Worm (Caenorhabditis elegans) whole organism, late embryonic: ENCODE measurements around the gene R07B1.6.

Experiments
- ama-1 ChIP-seq: fragments of 150-350 bp; optimal IDR thresholded peaks from 2 replicates; lab custom pipeline; 2014
- ceh-14 ChIP-seq: sonication (generic microtip); optimal IDR thresholded peaks from 2 replicates; lab custom pipeline; 2016; ENCODE audit warnings: missing genotype, missing genetic modification characterization, missing compliant biosample characterization
- ceh-24 ChIP-seq: sonication (generic microtip); optimal IDR thresholded peaks from 2 replicates; lab custom pipeline; 2016; ENCODE audit warnings: mild to moderate bottlenecking, missing genetic modification characterization, missing compliant biosample characterization
- dmd-4 ChIP-seq: sonication (generic microtip); optimal IDR thresholded peaks from 2 replicates; lab custom pipeline; 2016; ENCODE audit warnings: borderline replicate concordance, missing genetic modification characterization, missing compliant biosample characterization
- fax-1 ChIP-seq: sonication (generic microtip); optimal IDR thresholded peaks from 2 replicates; lab custom pipeline; 2016; ENCODE audit warnings: missing genotype, missing genetic modification characterization, missing compliant biosample characterization
- fkh-10 ChIP-seq: fragments of 150-350 bp; optimal IDR thresholded peaks from 2 replicates; lab custom pipeline; 2014; ENCODE audit warnings: missing biosample characterization, missing genetic modification reagents, missing genetic modification characterization
- pqm-1 ChIP-seq: sonication (generic microtip); optimal IDR thresholded peaks from 2 replicates; lab custom pipeline; 2016; ENCODE audit warnings: missing genetic modification characterization, missing compliant biosample characterization
- rnt-1 ChIP-seq: sonication (generic microtip); optimal IDR thresholded peaks from 2 replicates; lab custom pipeline; 2016; ENCODE audit warnings: missing genetic modification characterization, missing compliant biosample characterization
- sox-2 ChIP-seq: fragments of 200-800 bp; sonication (Bioruptor generic); IDR thresholded peaks from 2 replicates; pipeline ENCODE4 v1.3.6; 2022; ENCODE audit warnings: missing genetic modification reagents, missing genetic modification characterization, missing compliant biosample characterization
- ttx-3 ChIP-seq: sonication (generic microtip); optimal IDR thresholded peaks from 2 replicates; lab custom pipeline; 2016; ENCODE audit warnings: missing genetic modification reagents, missing genetic modification characterization, missing compliant biosample characterization

DNA sequence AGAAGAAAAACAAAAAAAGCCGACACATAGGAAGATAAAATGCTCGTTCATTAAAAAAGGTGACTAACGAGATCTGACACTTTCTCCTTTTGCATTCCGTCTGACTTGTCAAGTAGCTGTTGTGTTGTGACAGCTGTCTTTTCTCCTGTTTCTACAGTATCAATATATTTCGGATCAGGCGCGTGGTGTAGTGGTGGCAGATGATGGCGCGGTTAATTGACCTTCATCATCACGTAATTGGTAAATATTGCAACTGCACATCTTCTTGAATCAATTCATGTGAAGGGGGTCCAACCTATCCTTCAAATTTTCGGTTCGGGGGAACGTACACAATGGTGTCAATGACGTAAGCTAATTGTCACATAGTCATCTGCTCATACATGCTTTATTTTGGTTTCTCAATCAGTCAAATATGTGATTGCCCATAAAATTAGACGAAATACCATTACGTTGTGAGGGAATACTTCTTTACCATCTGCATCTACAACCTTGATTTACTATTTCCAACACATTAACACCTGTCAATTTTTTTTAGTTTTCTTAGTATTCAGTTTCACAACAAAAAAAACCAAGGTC lies 18.2 kb upstream of the R07B1.6 start:
- TF ChIP-seq pqm-1 (tag; lab: Kevin White, UChicago), result no peak
- TF ChIP-seq ama-1, result no peak
- TF ChIP-seq ceh-14 (tag; lab: Kevin White, UChicago), result no peak
- no peak for TF ChIP-seq rnt-1 (tag; lab: Kevin White, UChicago)
- no peak for TF ChIP-seq ttx-3 (tag; lab: Kevin White, UChicago)
- TF ChIP-seq fkh-10 (GFP tag; lab: Kevin White, UChicago), result no peak
- no peak for TF ChIP-seq sox-2 (GFP tag; lab: Robert Waterston, UW)
- no peak for TF ChIP-seq ceh-24 (tag; lab: Kevin White, UChicago)
- no peak for TF ChIP-seq dmd-4
- TF ChIP-seq fax-1, result no peak
